Fruit fly (Drosophila melanogaster) whole organism, embryonic: ENCODE data around the gene Fkbp59.

Experiments
- Aef1 ChIP-seq: fragments of 200-800 bp; sonication (Bioruptor generic); IDR thresholded peaks from 3 replicates; pipeline ENCODE4 v1.3.6; 2022; ENCODE audit warnings: missing biosample characterization, missing genetic modification characterization
- Atf6 ChIP-seq: fragments of 200-800 bp; sonication (Bioruptor generic); IDR thresholded peaks from 2 replicates; pipeline ENCODE4 v1.3.6; 2022; ENCODE audit warnings: missing biosample characterization, missing genetic modification characterization
- Awh ChIP-seq: fragments of 200-800 bp; sonication (Bioruptor generic); IDR thresholded peaks from 2 replicates; pipeline ENCODE4, ENCODE4 v1.3.6; 2022; ENCODE audit warnings: missing biosample characterization, missing genetic modification characterization
- Bdp1 ChIP-seq: fragments of 200-800 bp; sonication (Bioruptor generic); optimal IDR thresholded peaks from 3 replicates; lab custom pipeline; 2016; ENCODE audit warnings: missing biosample characterization, missing genetic modification characterization
- Blimp-1 ChIP-seq: fragments of 200-800 bp; sonication (Bioruptor generic); optimal IDR thresholded peaks from 3 replicates; lab custom pipeline; 2018; ENCODE audit warnings: missing biosample characterization, missing genetic modification characterization, mild to moderate bottlenecking, moderate library complexity, missing genetic modification reagents
- CG10274 ChIP-seq: fragments of 200-800 bp; sonication (Bioruptor generic); optimal IDR thresholded peaks from 3 replicates; lab custom pipeline; 2017; ENCODE audit warnings: missing biosample characterization, mild to moderate bottlenecking, missing genetic modification characterization
- CG12219 ChIP-seq: fragments of 200-800 bp; sonication (Bioruptor generic); optimal IDR thresholded peaks from 3 replicates; lab custom pipeline; 2018; ENCODE audit warnings: missing biosample characterization, mild to moderate bottlenecking, missing genetic modification characterization
- CG13424 ChIP-seq: fragments of 200-800 bp; sonication (Bioruptor generic); optimal IDR thresholded peaks from 2 replicates; lab custom pipeline; 2019; ENCODE audit warnings: missing biosample characterization, mild to moderate bottlenecking, missing genetic modification characterization, moderate library complexity
- CG15011 ChIP-seq: fragments of 200-800 bp; sonication (Bioruptor generic); optimal IDR thresholded peaks from 3 replicates; lab custom pipeline; 2018; ENCODE audit warnings: missing biosample characterization, mild to moderate bottlenecking, missing genetic modification characterization
- CG16813 ChIP-seq: fragments of 200-800 bp; sonication (Bioruptor generic); IDR thresholded peaks from 3 replicates; pipeline ENCODE4 v1.3.6; 2022; ENCODE audit warnings: missing biosample characterization, missing genetic modification characterization; ENCODE audit not compliant: partially characterized antibody
- CG30020 ChIP-seq: fragments of 200-800 bp; optimal IDR thresholded peaks from 2 replicates; lab custom pipeline; 2019; ENCODE audit warnings: missing biosample characterization, mild to moderate bottlenecking, missing genetic modification characterization, moderate library complexity
- CG3847 ChIP-seq: fragments of 200-800 bp; sonication (Bioruptor generic); IDR thresholded peaks from 2 replicates; pipeline ENCODE4 v1.3.6; 2022; ENCODE audit warnings: missing biosample characterization, missing genetic modification characterization
- CG4360 ChIP-seq: fragments of 200-800 bp; sonication (Bioruptor generic); IDR thresholded peaks from 2 replicates; pipeline ENCODE4 v1.3.6; 2022; ENCODE audit warnings: missing biosample characterization, missing genetic modification characterization
- CG6175 ChIP-seq: fragments of 200-800 bp; sonication (Bioruptor generic); IDR thresholded peaks from 3 replicates; pipeline ENCODE4 v1.3.6; 2022; ENCODE audit warnings: missing biosample characterization, missing genetic modification characterization
- CG7839 ChIP-seq: fragments of 200-800 bp; sonication (Bioruptor generic); optimal IDR thresholded peaks from 3 replicates; lab custom pipeline; 2018; ENCODE audit warnings: missing biosample characterization, mild to moderate bottlenecking, missing genetic modification characterization, moderate library complexity
- CG8388 ChIP-seq: fragments of 200-800 bp; sonication (Bioruptor generic); optimal IDR thresholded peaks from 2 replicates; lab custom pipeline; 2019; ENCODE audit warnings: missing biosample characterization, mild to moderate bottlenecking, missing genetic modification characterization, moderate library complexity
- CG9609 ChIP-seq: fragments of 200-800 bp; sonication (Bioruptor generic); optimal IDR thresholded peaks from 3 replicates; lab custom pipeline; 2016; ENCODE audit warnings: missing biosample characterization, missing genetic modification characterization
- CG9932 ChIP-seq: fragments of 200-800 bp; sonication (Bioruptor generic); IDR thresholded peaks from 2 replicates; pipeline ENCODE4 v1.3.6; 2022; ENCODE audit warnings: missing biosample characterization, missing genetic modification characterization
- Chrac-16 ChIP-seq: fragments of 200-800 bp; sonication (Bioruptor generic); optimal IDR thresholded peaks from 3 replicates; lab custom pipeline; 2016; ENCODE audit warnings: missing biosample characterization, missing genetic modification characterization
- CkIIα-i1 ChIP-seq: fragments of 200-800 bp; sonication (Bioruptor generic); IDR thresholded peaks from 2 replicates; pipeline ENCODE4 v1.3.6; 2022; ENCODE audit warnings: missing biosample characterization, missing genetic modification characterization
- Doc3 ChIP-seq: fragments of 200-800 bp; sonication (Bioruptor generic); IDR thresholded peaks from 3 replicates; pipeline ENCODE4 v1.3.6; 2022; ENCODE audit warnings: missing biosample characterization, missing genetic modification characterization; ENCODE audit not compliant: partially characterized antibody
- GATAe ChIP-seq: fragments of 200-800 bp; sonication (Bioruptor generic); conservative IDR thresholded peaks from 2 replicates; pipeline ENCODE4 v1.3.6; 2022; ENCODE audit warnings: missing biosample characterization, missing genetic modification characterization
- Gug ChIP-seq: fragments of 200-800 bp; sonication (Bioruptor generic); IDR thresholded peaks from 4 replicates; pipeline ENCODE4 v1.3.6; 2022; ENCODE audit warnings: missing biosample characterization, missing genetic modification characterization
- Mes4 ChIP-seq: fragments of 200-800 bp; sonication (Bioruptor generic); optimal IDR thresholded peaks from 2 replicates; lab custom pipeline; 2016; ENCODE audit warnings: missing biosample characterization, missing genetic modification characterization
- Mrtf ChIP-seq: fragments of 200-800 bp; sonication (Bioruptor generic); IDR thresholded peaks from 3 replicates; pipeline ENCODE4 v1.3.6; 2022; ENCODE audit warnings: missing biosample characterization, missing genetic modification characterization
- Oaz ChIP-seq: fragments of 200-800 bp; sonication (Bioruptor generic); IDR thresholded peaks from 2 replicates; pipeline ENCODE4 v1.3.6; 2022; ENCODE audit warnings: missing biosample characterization, missing genetic modification characterization
- Scr ChIP-seq: fragments of 200-800 bp; sonication (Bioruptor generic); IDR thresholded peaks from 2 replicates; pipeline ENCODE4 v1.3.6; 2022; ENCODE audit warnings: missing biosample characterization, missing genetic modification characterization; ENCODE audit not compliant: partially characterized antibody
- Sox100B ChIP-seq: fragments of 200-800 bp; sonication (Bioruptor generic); optimal IDR thresholded peaks from 3 replicates; lab custom pipeline; 2018; ENCODE audit warnings: missing biosample characterization, mild to moderate bottlenecking, missing genetic modification characterization
- Sry-β ChIP-seq: fragments of 200-800 bp; sonication (Bioruptor generic); optimal IDR thresholded peaks from 2 replicates; lab custom pipeline; 2018; ENCODE audit warnings: missing biosample characterization, mild to moderate bottlenecking, missing genetic modification characterization, moderate library complexity
- Taf1 ChIP-seq: fragments of 200-800 bp; sonication (Bioruptor generic); IDR thresholded peaks from 2 replicates; pipeline ENCODE4 v1.3.6; 2022; ENCODE audit warnings: missing biosample characterization, missing genetic modification characterization
- abd-A ChIP-seq: fragments of 200-800 bp; sonication (Bioruptor generic); optimal IDR thresholded peaks from 3 replicates; lab custom pipeline; 2019; ENCODE audit warnings: missing biosample characterization, mild to moderate bottlenecking, missing genetic modification characterization, moderate library complexity
- ac ChIP-seq: fragments of 200-800 bp; sonication (Bioruptor generic); optimal IDR thresholded peaks from 3 replicates; lab custom pipeline; 2017; ENCODE audit warnings: missing biosample characterization, mild to moderate bottlenecking, missing genetic modification characterization
- ase ChIP-seq: fragments of 200-800 bp; sonication (Bioruptor generic); IDR thresholded peaks from 3 replicates; pipeline ENCODE4 v1.3.6; 2022; ENCODE audit warnings: missing biosample characterization, missing genetic modification characterization
- bigmax ChIP-seq: fragments of 200-800 bp; sonication (Bioruptor generic); optimal IDR thresholded peaks from 2 replicates; lab custom pipeline; 2018; ENCODE audit warnings: missing biosample characterization, mild to moderate bottlenecking, missing genetic modification characterization
- bsh ChIP-seq, 2 experiments: fragments of 200-800 bp; sonication (Bioruptor generic); optimal IDR thresholded peaks; 2 replicates each; lab custom pipeline; 2017 to 2018; ENCODE audit warnings: mild to moderate bottlenecking in 2 of 2, missing biosample characterization in 2 of 2, missing genetic modification characterization in 2 of 2, moderate library complexity in 1 of 2
- crp ChIP-seq, 2 experiments: fragments of 200-800 bp; sonication (Bioruptor generic); optimal IDR thresholded peaks; 2 replicates in 1 of 2; 3 replicates in 1 of 2; lab custom pipeline; 2017; ENCODE audit warnings: missing biosample characterization in 2 of 2, missing genetic modification characterization in 2 of 2, mild to moderate bottlenecking in 1 of 2, moderate library complexity in 1 of 2
- dysf ChIP-seq: fragments of 200-800 bp; sonication (Bioruptor generic); IDR thresholded peaks from 3 replicates; pipeline ENCODE4 v1.3.6; 2022; ENCODE audit warnings: missing biosample characterization, missing genetic modification characterization
- emc ChIP-seq: fragments of 200-800 bp; sonication (Bioruptor generic); optimal IDR thresholded peaks from 2 replicates; lab custom pipeline; 2016; ENCODE audit warnings: missing biosample characterization, missing genetic modification characterization
- ems ChIP-seq: fragments of 200-800 bp; sonication (Bioruptor generic); optimal IDR thresholded peaks from 3 replicates; lab custom pipeline; 2016; ENCODE audit warnings: missing biosample characterization, missing genetic modification characterization
- grn ChIP-seq: fragments of 200-800 bp; sonication (Bioruptor generic); optimal IDR thresholded peaks from 3 replicates; lab custom pipeline; 2017; ENCODE audit warnings: missing biosample characterization, missing genetic modification characterization
- gsb ChIP-seq: fragments of 200-800 bp; sonication (Bioruptor generic); IDR thresholded peaks from 2 replicates; pipeline ENCODE4 v1.3.6; 2022; ENCODE audit warnings: missing biosample characterization, missing genetic modification characterization
- jumu ChIP-seq: fragments of 200-800 bp; sonication (Bioruptor generic); optimal IDR thresholded peaks from 3 replicates; lab custom pipeline; 2016; ENCODE audit warnings: missing biosample characterization, missing genetic modification characterization
- luna ChIP-seq: fragments of 200-800 bp; sonication (Bioruptor generic); optimal IDR thresholded peaks from 2 replicates; lab custom pipeline; 2016; ENCODE audit warnings: missing biosample characterization, missing genetic modification characterization
- odd ChIP-seq: fragments of 200-800 bp; sonication (Bioruptor generic); optimal IDR thresholded peaks from 2 replicates; lab custom pipeline; 2017; ENCODE audit warnings: missing biosample characterization, mild to moderate bottlenecking, missing genetic modification characterization
- sc ChIP-seq, 3 experiments: fragments of >200 bp in 2 of 3; fragments of 200-800 bp in 1 of 3; sonication (Bioruptor generic) in 1 of 3; optimal IDR thresholded peaks; 2 replicates in 2 of 3; 3 replicates in 1 of 3; lab custom pipeline; 2017; ENCODE audit warnings: mild to moderate bottlenecking in 1 of 3, missing biosample characterization in 1 of 3, missing genetic modification characterization in 1 of 3, missing genetic modification reagents in 1 of 3
- slou ChIP-seq: fragments of 200-800 bp; sonication (Bioruptor generic); optimal IDR thresholded peaks from 3 replicates; lab custom pipeline; 2016; ENCODE audit warnings: missing biosample characterization, missing genetic modification characterization
- sna ChIP-seq: fragments of 200-800 bp; sonication (Bioruptor generic); IDR thresholded peaks from 2 replicates; pipeline ENCODE4 v1.3.6; 2022; ENCODE audit warnings: missing biosample characterization, missing genetic modification characterization; ENCODE audit not compliant: partially characterized antibody
- tna ChIP-seq: fragments of 200-800 bp; sonication (Bioruptor generic); IDR thresholded peaks from 2 replicates; pipeline ENCODE4 v1.3.6; 2022; ENCODE audit warnings: missing biosample characterization, missing genetic modification characterization; ENCODE audit not compliant: partially characterized antibody
- trh ChIP-seq: fragments of 200-800 bp; sonication (Bioruptor generic); optimal IDR thresholded peaks from 2 replicates; lab custom pipeline; 2016; ENCODE audit warnings: missing biosample characterization, missing genetic modification characterization
- twi ChIP-seq: fragments of 200-800 bp; optimal IDR thresholded peaks from 2 replicates; lab custom pipeline; 2019; ENCODE audit warnings: missing biosample characterization, mild to moderate bottlenecking, missing genetic modification characterization, moderate library complexity
- wdn ChIP-seq: fragments of 200-800 bp; sonication (Bioruptor generic); IDR thresholded peaks from 2 replicates; pipeline ENCODE4 v1.3.6; 2022; ENCODE audit warnings: missing biosample characterization, missing genetic modification characterization

Gene Fkbp59

DNA sequence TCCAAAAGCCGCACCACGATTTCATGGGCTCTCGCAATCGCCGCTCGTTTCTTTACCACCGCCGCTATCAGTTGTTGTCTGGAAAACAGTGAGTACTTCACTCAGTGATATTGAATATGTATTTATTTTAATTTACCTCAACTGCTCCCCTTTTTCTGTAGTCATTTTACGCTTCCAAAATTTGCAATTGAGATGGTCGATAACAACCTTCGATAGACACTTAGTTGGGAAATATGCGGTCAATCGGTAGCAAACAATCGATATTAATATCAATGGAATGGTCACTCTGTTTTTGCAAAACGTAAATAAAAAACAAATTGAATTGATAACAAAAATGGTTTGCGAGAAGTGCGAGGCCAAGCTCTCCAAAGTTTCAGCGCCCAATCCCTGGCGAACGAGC is 2.8 kb downstream of the Fkbp59 start, which contains the start of the genes CG34183 and CG4537 (continued):
- no peak for TF ChIP-seq Oaz (GFP tag; lab: Robert Waterston, UW)
- no peak for TF ChIP-seq Chrac-16 (GFP tag; lab: Kevin White, UChicago)
- TF ChIP-seq Blimp-1, result no peak
- no peak for TF ChIP-seq CG6175
- no peak for TF ChIP-seq ems (GFP tag; lab: Kevin White, UChicago)
- no peak for TF ChIP-seq ase
- TF ChIP-seq emc, result no peak
- peak; percentile 89 for TF ChIP-seq CG16813 (GFP tag; lab: Robert Waterston, UW)
- no peak for TF ChIP-seq luna (GFP tag; lab: Kevin White, UChicago)
- TF ChIP-seq GATAe (GFP tag; lab: Robert Waterston, UW), result no peak
- no peak for TF ChIP-seq CG10274 (GFP tag; lab: Kevin White, UChicago)
- no peak for TF ChIP-seq Taf1
- TF ChIP-seq jumu (GFP tag; lab: Kevin White, UChicago), result no peak
- TF ChIP-seq CkIIα-i1 (GFP tag; lab: Robert Waterston, UW), result no peak
- TF ChIP-seq gsb (GFP tag; lab: Robert Waterston, UW), result no peak
- no peak for TF ChIP-seq Sry-β (GFP tag; lab: Kevin White, UChicago)
- no peak for TF ChIP-seq slou
- TF ChIP-seq twi (tag; lab: Kevin White, UChicago), result no peak
- TF ChIP-seq bsh (GFP tag; optimal IDR thresholded peaks at IDR 0.05; lab: Kevin White, UChicago), result no peak
- TF ChIP-seq CG4360 (GFP tag; lab: Robert Waterston, UW), result no peak
- TF ChIP-seq abd-A (tag; lab: Kevin White, UChicago), result no peak
- TF ChIP-seq trh (GFP tag; lab: Kevin White, UChicago), result no peak
- TF ChIP-seq ac, result no peak
- TF ChIP-seq odd, result no peak
- TF ChIP-seq Sox100B (GFP tag; lab: Kevin White, UChicago), result no peak
- no peak for TF ChIP-seq bigmax (GFP tag; lab: Kevin White, UChicago)
- no peak for TF ChIP-seq CG12219 (GFP tag; lab: Kevin White, UChicago)
- TF ChIP-seq tna, result peak; percentile 81
- no peak for TF ChIP-seq Awh
- peak; percentile 90 for TF ChIP-seq Doc3 (GFP tag; lab: Robert Waterston, UW)
- TF ChIP-seq Mes4 (GFP tag; lab: Kevin White, UChicago), result no peak
- TF ChIP-seq grn (GFP tag; lab: Kevin White, UChicago), result no peak
- no peak for TF ChIP-seq CG9609 (GFP tag; lab: Kevin White, UChicago)
- TF ChIP-seq CG30020 (tag; lab: Kevin White, UChicago), result peak; percentile 4
- no peak for TF ChIP-seq Aef1 (GFP tag; lab: Robert Waterston, UW)
- TF ChIP-seq Bdp1, result no peak
- no peak for TF ChIP-seq CG13424 (tag; lab: Kevin White, UChicago)
- no peak for TF ChIP-seq Mrtf (GFP tag; lab: Robert Waterston, UW)
- peak; percentile 89 for TF ChIP-seq sna (GFP tag; lab: Robert Waterston, UW)
- TF ChIP-seq Gug (GFP tag; lab: Robert Waterston, UW), result no peak
- no peak for TF ChIP-seq CG7839 (tag; lab: Kevin White, UChicago)
- TF ChIP-seq wdn (GFP tag; lab: Robert Waterston, UW), result no peak
- no peak for TF ChIP-seq dysf
- peak; percentile 90 for TF ChIP-seq Scr (GFP tag; lab: Robert Waterston, UW)
- no peak for TF ChIP-seq CG15011 (GFP tag; lab: Kevin White, UChicago)
- TF ChIP-seq CG9932 (GFP tag; lab: Robert Waterston, UW), result peak; percentile 33; the same call in 1 of the 2 replicates
- TF ChIP-seq sc (optimal IDR thresholded peaks at IDR 0.05; lab: Kevin White, UChicago), result no peak
- no peak for TF ChIP-seq sc (GFP tag; optimal IDR thresholded peaks at IDR 0.05; lab: Kevin White, UChicago)
- TF ChIP-seq CG8388 (GFP tag; lab: Kevin White, UChicago), result no peak
- no peak for TF ChIP-seq CG3847 (GFP tag; lab: Robert Waterston, UW)
- no peak for TF ChIP-seq Atf6 (GFP tag; lab: Robert Waterston, UW)
- peak in 1 of 2 experiments; percentile 30 for TF ChIP-seq crp (GFP tag; optimal IDR thresholded peaks at IDR 0.05; lab: Kevin White, UChicago)
